Fruit fly (Drosophila melanogaster) whole organism, embryonic: ENCODE data around the gene FucTD.

ENCODE experiments used
- Antp ChIP-seq: fragments of 200-800 bp; sonication (Bioruptor generic); optimal IDR thresholded peaks from 3 replicates; lab custom pipeline; 2016; ENCODE audit warnings: missing biosample characterization, missing genetic modification characterization
- CG10274 ChIP-seq: fragments of 200-800 bp; sonication (Bioruptor generic); optimal IDR thresholded peaks from 3 replicates; lab custom pipeline; 2017; ENCODE audit warnings: missing biosample characterization, mild to moderate bottlenecking, missing genetic modification characterization
- CG10979 ChIP-seq: fragments of 200-800 bp; sonication (Bioruptor generic); optimal IDR thresholded peaks from 2 replicates; lab custom pipeline; 2018; ENCODE audit warnings: missing biosample characterization, mild to moderate bottlenecking, missing genetic modification characterization, moderate library complexity
- CG11560 ChIP-seq: fragments of 200-800 bp; sonication (Bioruptor generic); IDR thresholded peaks from 3 replicates; pipeline ENCODE4 v1.3.6; 2022; ENCODE audit warnings: missing biosample characterization, missing genetic modification characterization
- CG11696 ChIP-seq: fragments of 200-800 bp; sonication (Bioruptor generic); IDR thresholded peaks from 2 replicates; pipeline ENCODE4 v1.3.6; 2022; ENCODE audit warnings: missing biosample characterization, missing genetic modification characterization
- CG12104 ChIP-seq: fragments of 200-800 bp; sonication (Bioruptor generic); optimal IDR thresholded peaks from 3 replicates; lab custom pipeline; 2016; ENCODE audit warnings: missing biosample characterization, missing genetic modification characterization
- CG13424 ChIP-seq: fragments of 200-800 bp; sonication (Bioruptor generic); optimal IDR thresholded peaks from 2 replicates; lab custom pipeline; 2019; ENCODE audit warnings: missing biosample characterization, mild to moderate bottlenecking, missing genetic modification characterization, moderate library complexity
- CG13775 ChIP-seq: fragments of 200-800 bp; sonication (Bioruptor generic); optimal IDR thresholded peaks from 3 replicates; lab custom pipeline; 2017; ENCODE audit warnings: missing biosample characterization, mild to moderate bottlenecking, missing genetic modification characterization
- CG15514 ChIP-seq: fragments of 200-800 bp; sonication (Bioruptor generic); optimal IDR thresholded peaks from 3 replicates; lab custom pipeline; 2017; ENCODE audit warnings: missing biosample characterization, missing genetic modification characterization, mild to moderate bottlenecking, moderate library complexity, missing genetic modification reagents
- CG1603 ChIP-seq: fragments of 200-800 bp; sonication (Bioruptor generic); optimal IDR thresholded peaks from 2 replicates; lab custom pipeline; 2019; ENCODE audit warnings: missing biosample characterization, mild to moderate bottlenecking, missing genetic modification characterization, moderate library complexity
- CG16863 ChIP-seq: fragments of 200-800 bp; sonication (Bioruptor generic); optimal IDR thresholded peaks from 3 replicates; lab custom pipeline; 2016; ENCODE audit warnings: missing biosample characterization, missing genetic modification characterization
- CG17385 ChIP-seq: fragments of 200-800 bp; sonication (Bioruptor generic); optimal IDR thresholded peaks from 3 replicates; lab custom pipeline; 2018; ENCODE audit warnings: missing biosample characterization, mild to moderate bottlenecking, missing genetic modification characterization
- CG18262 ChIP-seq: fragments of 200-800 bp; optimal IDR thresholded peaks from 3 replicates; lab custom pipeline; 2019; ENCODE audit warnings: missing biosample characterization, mild to moderate bottlenecking, missing genetic modification characterization, moderate library complexity
- CG18764 ChIP-seq: fragments of 200-800 bp; sonication (Bioruptor generic); optimal IDR thresholded peaks from 3 replicates; lab custom pipeline; 2016; ENCODE audit warnings: missing biosample characterization, missing genetic modification characterization
- CG2129 ChIP-seq: fragments of 200-800 bp; sonication (Bioruptor generic); IDR thresholded peaks from 2 replicates; pipeline ENCODE4 v1.3.6; 2022; ENCODE audit warnings: missing biosample characterization, missing genetic modification characterization; ENCODE audit not compliant: partially characterized antibody
- CG2712 ChIP-seq: fragments of 200-800 bp; optimal IDR thresholded peaks from 3 replicates; lab custom pipeline; 2019; ENCODE audit warnings: missing biosample characterization, mild to moderate bottlenecking, missing genetic modification characterization, moderate library complexity
- CG34376 ChIP-seq: fragments of 200-800 bp; sonication (Bioruptor generic); optimal IDR thresholded peaks from 2 replicates; lab custom pipeline; 2018; ENCODE audit warnings: missing biosample characterization, mild to moderate bottlenecking, missing genetic modification characterization
- CG4424 ChIP-seq: fragments of 200-800 bp; sonication (Bioruptor generic); optimal IDR thresholded peaks from 3 replicates; lab custom pipeline; 2016; ENCODE audit warnings: missing biosample characterization, missing genetic modification characterization
- CG4730 ChIP-seq: fragments of 200-800 bp; sonication (Bioruptor generic); IDR thresholded peaks from 2 replicates; pipeline ENCODE4 v1.3.6; 2022; ENCODE audit warnings: missing biosample characterization, missing genetic modification characterization
- CG6683 ChIP-seq: fragments of 200-800 bp; sonication (Bioruptor generic); optimal IDR thresholded peaks from 2 replicates; lab custom pipeline; 2017; ENCODE audit warnings: missing biosample characterization, mild to moderate bottlenecking, missing genetic modification characterization, missing genetic modification reagents
- CG7786 ChIP-seq: fragments of 200-800 bp; sonication (Bioruptor generic); optimal IDR thresholded peaks from 2 replicates; lab custom pipeline; 2016; ENCODE audit warnings: missing biosample characterization, missing genetic modification characterization
- CG7963 ChIP-seq: fragments of 200-800 bp; sonication (Bioruptor generic); IDR thresholded peaks from 3 replicates; pipeline ENCODE4 v1.3.6; 2022; ENCODE audit warnings: missing biosample characterization, missing genetic modification characterization; ENCODE audit not compliant: partially characterized antibody
- CG7987 ChIP-seq: fragments of 200-800 bp; sonication (Bioruptor generic); optimal IDR thresholded peaks from 2 replicates; lab custom pipeline; 2018; ENCODE audit warnings: missing biosample characterization, mild to moderate bottlenecking, missing genetic modification characterization, moderate library complexity
- CG9727 ChIP-seq: fragments of 200-800 bp; sonication (Bioruptor generic); optimal IDR thresholded peaks from 3 replicates; lab custom pipeline; 2017; ENCODE audit warnings: missing biosample characterization, mild to moderate bottlenecking, missing genetic modification characterization
- HLH3B ChIP-seq: fragments of 200-800 bp; sonication (Bioruptor generic); IDR thresholded peaks from 2 replicates; pipeline ENCODE4 v1.3.6; 2022; ENCODE audit warnings: missing biosample characterization, missing genetic modification characterization
- Lpt ChIP-seq: fragments of >200 bp; optimal IDR thresholded peaks from 2 replicates; lab custom pipeline; 2018; ENCODE audit warnings: missing biosample characterization, missing genetic modification characterization
- MESR4 ChIP-seq: fragments of 200-800 bp; sonication (Bioruptor generic); optimal IDR thresholded peaks from 2 replicates; lab custom pipeline; 2018; ENCODE audit warnings: missing biosample characterization, mild to moderate bottlenecking, missing genetic modification characterization, moderate library complexity
- Nf-YA ChIP-seq: fragments of 200-800 bp; sonication (Bioruptor generic); IDR thresholded peaks from 2 replicates; pipeline ENCODE4 v1.3.6; 2022; ENCODE audit warnings: missing biosample characterization, missing genetic modification characterization
- Optix ChIP-seq: fragments of 200-800 bp; sonication (Bioruptor generic); IDR thresholded peaks from 3 replicates; pipeline ENCODE4 v1.3.6; 2022; ENCODE audit warnings: missing biosample characterization, missing genetic modification characterization
- Poxn ChIP-seq: fragments of 200-800 bp; sonication (Bioruptor generic); IDR thresholded peaks from 2 replicates; pipeline ENCODE4 v1.3.6; 2022; ENCODE audit warnings: missing biosample characterization, missing genetic modification characterization
- Ptx1 ChIP-seq: fragments of 200-800 bp; sonication (Bioruptor generic); IDR thresholded peaks from 2 replicates; pipeline ENCODE4 v1.3.6; 2022; ENCODE audit warnings: missing biosample characterization, missing genetic modification characterization
- Stat92E ChIP-seq, 3 experiments: fragments of >200 bp in 2 of 3; fragments of 200-800 bp in 1 of 3; sonication (Bioruptor generic) in 1 of 3; optimal IDR thresholded peaks; 2 replicates each; lab custom pipeline; 2017 to 2019; ENCODE audit warnings: missing biosample characterization in 3 of 3, missing genetic modification characterization in 3 of 3, mild to moderate bottlenecking in 1 of 3, moderate library complexity in 1 of 3
- bab2 ChIP-seq: fragments of 200-800 bp; sonication (Bioruptor generic); optimal IDR thresholded peaks from 2 replicates; lab custom pipeline; 2016; ENCODE audit warnings: missing biosample characterization, missing genetic modification characterization
- bcd ChIP-seq: fragments of 200-800 bp; sonication (Bioruptor generic); optimal IDR thresholded peaks from 2 replicates; lab custom pipeline; 2017; ENCODE audit warnings: missing biosample characterization, mild to moderate bottlenecking, missing genetic modification characterization
- bowl ChIP-seq: fragments of 200-800 bp; sonication (Bioruptor generic); IDR thresholded peaks from 2 replicates; pipeline ENCODE4 v1.3.6; 2022; ENCODE audit warnings: missing biosample characterization, missing genetic modification characterization
- bsh ChIP-seq, 2 experiments: fragments of 200-800 bp; sonication (Bioruptor generic); optimal IDR thresholded peaks; 2 replicates each; lab custom pipeline; 2017 to 2018; ENCODE audit warnings: mild to moderate bottlenecking in 2 of 2, missing biosample characterization in 2 of 2, missing genetic modification characterization in 2 of 2, moderate library complexity in 1 of 2
- cad ChIP-seq: fragments of >200 bp; optimal IDR thresholded peaks from 2 replicates; lab custom pipeline; 2017; ENCODE audit warnings: missing biosample characterization, missing genetic modification characterization
- chn ChIP-seq: fragments of 200-800 bp; sonication (Bioruptor generic); optimal IDR thresholded peaks from 2 replicates; lab custom pipeline; 2016; ENCODE audit warnings: missing biosample characterization, missing genetic modification characterization
- dati ChIP-seq: fragments of 200-800 bp; sonication (Bioruptor generic); IDR thresholded peaks from 2 replicates; pipeline ENCODE4 v1.3.6; 2022; ENCODE audit warnings: missing biosample characterization, missing genetic modification characterization
- disco-r ChIP-seq: fragments of 200-800 bp; sonication (Bioruptor generic); optimal IDR thresholded peaks from 2 replicates; lab custom pipeline; 2016; ENCODE audit warnings: missing biosample characterization, missing genetic modification characterization
- fu2 ChIP-seq: fragments of 200-800 bp; sonication (Bioruptor generic); optimal IDR thresholded peaks from 2 replicates; lab custom pipeline; 2016; ENCODE audit warnings: missing biosample characterization, missing genetic modification characterization
- gro ChIP-seq: fragments of 200-800 bp; sonication (Bioruptor generic); optimal IDR thresholded peaks from 2 replicates; lab custom pipeline; 2016; ENCODE audit warnings: missing biosample characterization, missing genetic modification characterization
- ham ChIP-seq: fragments of 200-800 bp; sonication (Bioruptor generic); IDR thresholded peaks from 2 replicates; pipeline ENCODE4 v1.3.6; 2022; ENCODE audit warnings: missing biosample characterization, missing genetic modification characterization
- klu ChIP-seq: fragments of 200-800 bp; sonication (Bioruptor generic); IDR thresholded peaks from 2 replicates; pipeline ENCODE4 v1.3.6; 2022; ENCODE audit warnings: missing biosample characterization, missing genetic modification characterization
- otp ChIP-seq: fragments of 200-800 bp; sonication (Bioruptor generic); IDR thresholded peaks from 3 replicates; pipeline ENCODE4, ENCODE4 v1.3.6; 2022; ENCODE audit warnings: missing biosample characterization, missing genetic modification characterization
- pfk ChIP-seq: fragments of 200-800 bp; sonication (Bioruptor generic); optimal IDR thresholded peaks from 2 replicates; lab custom pipeline; 2018; ENCODE audit warnings: missing biosample characterization, mild to moderate bottlenecking, missing genetic modification characterization, moderate library complexity
- pros ChIP-seq: fragments of 200-800 bp; sonication (Bioruptor generic); optimal IDR thresholded peaks from 3 replicates; lab custom pipeline; 2019; ENCODE audit warnings: missing biosample characterization, mild to moderate bottlenecking, missing genetic modification characterization, moderate library complexity
- pzg ChIP-seq: fragments of 200-800 bp; sonication (Bioruptor generic); optimal IDR thresholded peaks from 3 replicates; lab custom pipeline; 2018; ENCODE audit warnings: missing biosample characterization, mild to moderate bottlenecking, missing genetic modification characterization, moderate library complexity
- twi ChIP-seq: fragments of 200-800 bp; optimal IDR thresholded peaks from 2 replicates; lab custom pipeline; 2019; ENCODE audit warnings: missing biosample characterization, mild to moderate bottlenecking, missing genetic modification characterization, moderate library complexity
- vvl ChIP-seq: fragments of 200-800 bp; sonication (Bioruptor generic); IDR thresholded peaks from 2 replicates; pipeline ENCODE4 v1.3.6; 2022; ENCODE audit warnings: missing biosample characterization, missing genetic modification characterization
- z ChIP-seq: fragments of 200-800 bp; sonication (Bioruptor generic); IDR thresholded peaks from 3 replicates; pipeline ENCODE4 v1.3.6; 2022; ENCODE audit warnings: missing biosample characterization, missing genetic modification characterization
- zfh1 ChIP-seq: fragments of 200-800 bp; sonication (Bioruptor generic); IDR thresholded peaks from 3 replicates; pipeline ENCODE4 v1.3.6; 2022; ENCODE audit warnings: missing biosample characterization, missing genetic modification characterization

Gene FucTD

dm6 chr3L:1424488-1424887 lies 8.5 kb downstream of the FucTD start (continued):
- no peak for TF ChIP-seq CG13424 (tag; lab: Kevin White, UChicago)
- no peak for TF ChIP-seq CG13775 (GFP tag; lab: Kevin White, UChicago)
- TF ChIP-seq bsh (GFP tag; optimal IDR thresholded peaks at IDR 0.05; lab: Kevin White, UChicago), result peak in 1 of 2 experiments; percentile 47
- TF ChIP-seq CG18262 (tag; lab: Kevin White, UChicago), result peak; percentile 62
- TF ChIP-seq CG10274 (GFP tag; lab: Kevin White, UChicago), result no peak
- TF ChIP-seq zfh1 (GFP tag; lab: Robert Waterston, UW), result peak; percentile 64; the same call in 2 of the 3 replicates
- TF ChIP-seq CG7987, result no peak
- TF ChIP-seq HLH3B (GFP tag; lab: Robert Waterston, UW), result no peak
- no peak for TF ChIP-seq dati (GFP tag; lab: Robert Waterston, UW)
- TF ChIP-seq CG7963 (GFP tag; lab: Robert Waterston, UW), result no peak
- no peak for TF ChIP-seq disco-r
- no peak for TF ChIP-seq CG6683 (GFP tag; lab: Kevin White, UChicago)
- no peak for TF ChIP-seq fu2 (GFP tag; lab: Kevin White, UChicago)
- no peak for TF ChIP-seq Stat92E (GFP tag; optimal IDR thresholded peaks at IDR 0.05; lab: Kevin White, UChicago)
- TF ChIP-seq CG16863 (GFP tag; lab: Kevin White, UChicago), result no peak
- TF ChIP-seq CG18764 (GFP tag; lab: Kevin White, UChicago), result no peak
- no peak for TF ChIP-seq Lpt (GFP tag; lab: Kevin White, UChicago)
- no peak for TF ChIP-seq CG9727
- TF ChIP-seq bab2 (GFP tag; lab: Kevin White, UChicago), result no peak
- 0 out of 2 replicates have a peak, but pooled peaks have one; percentile 17 for TF ChIP-seq Ptx1 (GFP tag; lab: Robert Waterston, UW)
- TF ChIP-seq twi (tag; lab: Kevin White, UChicago), result no peak
- peak; percentile 19 for TF ChIP-seq CG1603
- TF ChIP-seq pros, result no peak
- TF ChIP-seq CG15514 (GFP tag; lab: Kevin White, UChicago), result no peak
- no peak for TF ChIP-seq z (GFP tag; lab: Robert Waterston, UW)
- peak; percentile 23; the same call in 1 of the 2 replicates for TF ChIP-seq vvl (GFP tag; lab: Robert Waterston, UW)
- TF ChIP-seq CG2712, result peak; percentile 49
- no peak for TF ChIP-seq CG17385 (GFP tag; lab: Kevin White, UChicago)
- no peak for TF ChIP-seq pfk (GFP tag; lab: Kevin White, UChicago)
- no peak for TF ChIP-seq MESR4 (GFP tag; lab: Kevin White, UChicago)
- TF ChIP-seq CG34376, result no peak
- TF ChIP-seq Antp (GFP tag; lab: Kevin White, UChicago), result no peak
- TF ChIP-seq CG4424, result no peak
- TF ChIP-seq cad (GFP tag; lab: Kevin White, UChicago), result no peak
- TF ChIP-seq gro, result no peak
- no peak for TF ChIP-seq CG2129
- TF ChIP-seq bcd (GFP tag; lab: Kevin White, UChicago), result no peak
- TF ChIP-seq Optix (GFP tag; lab: Robert Waterston, UW), result no peak
- no peak for TF ChIP-seq CG7786 (GFP tag; lab: Kevin White, UChicago)
- no peak for TF ChIP-seq CG11560
- no peak for TF ChIP-seq ham
- TF ChIP-seq CG11696, result 0 out of 2 replicates have a peak, but pooled peaks have one; percentile 13
- no peak for TF ChIP-seq bowl (GFP tag; lab: Robert Waterston, UW)
- no peak for TF ChIP-seq Poxn (GFP tag; lab: Robert Waterston, UW)
- TF ChIP-seq CG10979 (tag; lab: Kevin White, UChicago), result peak; percentile 43
- TF ChIP-seq pzg, result no peak
- TF ChIP-seq chn (GFP tag; lab: Kevin White, UChicago), result no peak
- no peak for TF ChIP-seq Nf-YA (GFP tag; lab: Robert Waterston, UW)
- TF ChIP-seq otp (GFP tag; lab: Robert Waterston, UW), result peak; percentile 14; the same call in 1 of the 3 replicates
- TF ChIP-seq CG4730, result 0 out of 2 replicates have a peak, but pooled peaks have one; percentile 14
- no peak for TF ChIP-seq CG12104 (GFP tag; lab: Kevin White, UChicago)
- no peak for TF ChIP-seq klu
